Fruit fly (Drosophila melanogaster): ENCODE data around the gene CG33635.

Gene CG33635

dm6 chr2L:166115-167069, 7.9 kb upstream of the CG33635 start (continued):
- peak; percentile 68 for TF ChIP-seq Jarid2 (GFP tag; optimal IDR thresholded peaks at IDR 0.05)
- TF ChIP-seq Usf (GFP tag; optimal IDR thresholded peaks at IDR 0.05), result no peak
- TF ChIP-seq Ets97D (GFP tag; optimal IDR thresholded peaks at IDR 0.05), result no peak
- peak; percentile 96 for TF ChIP-seq kni (GFP tag; optimal IDR thresholded peaks at IDR 0.05)
- peak; percentile 65 for TF ChIP-seq fd64A (GFP tag; optimal IDR thresholded peaks at IDR 0.05)
- no peak for TF ChIP-seq CG34224 (GFP tag; IDR thresholded peaks at IDR 0.05; ENCODE audit: partially characterized antibody)
- TF ChIP-seq tup (GFP tag; optimal IDR thresholded peaks at IDR 0.05), result no peak
- no peak for TF ChIP-seq rib (GFP tag; IDR thresholded peaks at IDR 0.05)
- peak; percentile 97 for TF ChIP-seq CG10543 (GFP tag; optimal IDR thresholded peaks at IDR 0.05)
- TF ChIP-seq Hand (GFP tag; optimal IDR thresholded peaks at IDR 0.05), result peak; percentile 85
- no peak for TF ChIP-seq CG30431 (GFP tag; optimal IDR thresholded peaks at IDR 0.05)
- no peak for TF ChIP-seq Oaz (GFP tag; IDR thresholded peaks at IDR 0.05)
- no peak for TF ChIP-seq danr (GFP tag; IDR thresholded peaks at IDR 0.05)
- no peak for TF ChIP-seq Hr3 (GFP tag; optimal IDR thresholded peaks at IDR 0.05)
- peak; percentile 95 for TF ChIP-seq lab (GFP tag; optimal IDR thresholded peaks at IDR 0.05)
- TF ChIP-seq Doc2 (GFP tag; IDR thresholded peaks at IDR 0.05), result no peak
- peak; percentile 75 for TF ChIP-seq gem (tag; optimal IDR thresholded peaks at IDR 0.05)
- TF ChIP-seq CG9437 (GFP tag; optimal IDR thresholded peaks at IDR 0.05), result peak; percentile 50
- TF ChIP-seq tna (GFP tag; IDR thresholded peaks at IDR 0.05; ENCODE audit: partially characterized antibody), result no peak
- no peak for TF ChIP-seq Dip2 (GFP tag; IDR thresholded peaks at IDR 0.05)
- TF ChIP-seq grn (GFP tag; optimal IDR thresholded peaks at IDR 0.05), result peak; percentile 59
- TF ChIP-seq org-1 (GFP tag; optimal IDR thresholded peaks at IDR 0.05), result peak; percentile 81
- peak; percentile 53 to 96 for TF ChIP-seq Pdp1 (GFP tag; optimal IDR thresholded peaks at IDR 0.05)
- TF ChIP-seq sim (GFP tag; IDR thresholded peaks at IDR 0.05), result no peak
- no peak for TF ChIP-seq TFAM (GFP tag; optimal IDR thresholded peaks at IDR 0.05)
- peak; percentile 21 for TF ChIP-seq pum (GFP tag; optimal IDR thresholded peaks at IDR 0.05)
- peak; percentile 80 for TF ChIP-seq Meics (GFP tag; optimal IDR thresholded peaks at IDR 0.05)
- TF ChIP-seq pan (optimal IDR thresholded peaks at IDR 0.05), result no peak
- TF ChIP-seq pan (GFP tag; optimal IDR thresholded peaks at IDR 0.05 in 1 of 2, IDR thresholded peaks at IDR 0.05 in 1 of 2), result no peak
- TF ChIP-seq CG31388 (GFP tag; optimal IDR thresholded peaks at IDR 0.05), result no peak
- TF ChIP-seq schlank (tag; optimal IDR thresholded peaks at IDR 0.05), result peak; percentile 87
- no peak for TF ChIP-seq ara (GFP tag; IDR thresholded peaks at IDR 0.05)
- peak; percentile 38 for TF ChIP-seq chn (GFP tag; optimal IDR thresholded peaks at IDR 0.05)
- no peak for TF ChIP-seq CG9817 (tag; optimal IDR thresholded peaks at IDR 0.05)
- peak; percentile 64 for TF ChIP-seq Fer2 (tag; optimal IDR thresholded peaks at IDR 0.05)
- TF ChIP-seq croc (GFP tag; conservative IDR thresholded peaks at IDR 0.05), result peak; percentile 25; the same call in 1 of the 3 replicates
- no peak for TF ChIP-seq nerfin-2 (GFP tag; IDR thresholded peaks at IDR 0.05; ENCODE audit: partially characterized antibody)
- TF ChIP-seq dysf (GFP tag; IDR thresholded peaks at IDR 0.05), result no peak
- no peak for TF ChIP-seq BEAF-32 (GFP tag; optimal IDR thresholded peaks at IDR 0.05)
- TF ChIP-seq CG11504 (tag; optimal IDR thresholded peaks at IDR 0.05), result peak; percentile 66
- peak; percentile 57 for TF ChIP-seq Spps (tag; optimal IDR thresholded peaks at IDR 0.05)
- TF ChIP-seq Dll (GFP tag; IDR thresholded peaks at IDR 0.05; ENCODE audit: partially characterized antibody), result no peak
- TF ChIP-seq CG6254 (GFP tag; optimal IDR thresholded peaks at IDR 0.05), result peak; percentile 41
- TF ChIP-seq CG15011 (GFP tag; optimal IDR thresholded peaks at IDR 0.05), result peak; percentile 81
- no peak for TF ChIP-seq CG17328 (GFP tag; IDR thresholded peaks at IDR 0.05)
- no peak for TF ChIP-seq hbn (GFP tag; IDR thresholded peaks at IDR 0.05; ENCODE audit: partially characterized antibody)
- TF ChIP-seq ssp (GFP tag; IDR thresholded peaks at IDR 0.05), result no peak
- peak; percentile 77 for TF ChIP-seq run (tag; optimal IDR thresholded peaks at IDR 0.05)
